Fruit fly (Drosophila melanogaster): ENCODE results near the gene CG6834.

- no peak for TF ChIP-seq Hr39 (optimal IDR thresholded peaks at IDR 0.05)
- no peak for TF ChIP-seq dan (GFP tag; IDR thresholded peaks at IDR 0.05)
- TF ChIP-seq Hr78 (GFP tag; optimal IDR thresholded peaks at IDR 0.05): no peak
- no peak for TF ChIP-seq CG16813 (GFP tag; IDR thresholded peaks at IDR 0.05; ENCODE audit: partially characterized antibody)
- TF ChIP-seq tgo (GFP tag; IDR thresholded peaks at IDR 0.05): no peak
- TF ChIP-seq nerfin-1 (tag; optimal IDR thresholded peaks at IDR 0.05): no peak
- TF ChIP-seq TFAM (GFP tag; optimal IDR thresholded peaks at IDR 0.05): no peak
- no peak for TF ChIP-seq z (GFP tag; IDR thresholded peaks at IDR 0.05)
- TF ChIP-seq danr (GFP tag; IDR thresholded peaks at IDR 0.05): no peak
- TF ChIP-seq Pdp1 (GFP tag; optimal IDR thresholded peaks at IDR 0.05): no peak
- no peak for TF ChIP-seq zfh1 (GFP tag; IDR thresholded peaks at IDR 0.05)
- no peak for TF ChIP-seq CG4730 (GFP tag; IDR thresholded peaks at IDR 0.05)
- TF ChIP-seq Camta (GFP tag; optimal IDR thresholded peaks at IDR 0.05): no peak
- no peak for TF ChIP-seq stwl (tag; optimal IDR thresholded peaks at IDR 0.05)
These were observed 33.7 kb upstream of the CG6834 start, which contains the start of gene CG12594 for dm6 chr3R:11721593-11721992.
